Worm (Caenorhabditis elegans): Measurements from ENCODE around the gene F23F1.2.

Gene F23F1.2

ce11 chrII:33904-34303 is at the start of gene F23F1.2:
Gene F23F1.2 (plus strand): TSS chrII:34204.
- TF ChIP-seq hmg-4 (GFP tag; optimal IDR thresholded peaks at IDR 0.05) (no peak), aly-1 (tag; optimal IDR thresholded peaks at IDR 0.05) (no peak), scrt-1 (GFP tag; IDR thresholded peaks at IDR 0.05) (no peak), tbx-11 (GFP tag; IDR thresholded peaks at IDR 0.05) (no peak), tbx-37 (GFP tag; conservative IDR thresholded peaks at IDR 0.05) (no peak), tra-4 (tag; optimal IDR thresholded peaks at IDR 0.05) (no peak), ama-1 (optimal IDR thresholded peaks at IDR 0.05) (no peak), ceh-36 (tag; optimal IDR thresholded peaks at IDR 0.05) (no peak), pes-1 (GFP tag; IDR thresholded peaks at IDR 0.05) (no peak), ceh-13 (GFP tag; optimal IDR thresholded peaks at IDR 0.05) (no peak), B0310.2 (tag; optimal IDR thresholded peaks at IDR 0.05) (no peak), F13C5.2 (tag; optimal IDR thresholded peaks at IDR 0.05) (no peak), hmbx-1 (tag; optimal IDR thresholded peaks at IDR 0.05) (no peak), flt-1 (GFP tag; IDR thresholded peaks at IDR 0.05) (no peak), ets-7 (tag; optimal IDR thresholded peaks at IDR 0.05) (no peak), hnd-1 (tag; optimal IDR thresholded peaks at IDR 0.05) (no peak), sea-1 (GFP tag; conservative IDR thresholded peaks at IDR 0.05) (no peak)

ce11 chrII:586-985 is 33.4 kb upstream of the F23F1.2 start:
- TF ChIP-seq ceh-13 (GFP tag; optimal IDR thresholded peaks at IDR 0.05), result peak; percentile 19
- no peak for TF ChIP-seq ets-7 (tag; optimal IDR thresholded peaks at IDR 0.05)

ce11 chrII:1334-1898 is 32.6 kb upstream of the F23F1.2 start, which contains the start of gene 2L52.1:
Gene 2L52.1 (plus strand): TSS chrII:1848.
- no peak for TF ChIP-seq hmg-4 (GFP tag; optimal IDR thresholded peaks at IDR 0.05)
- TF ChIP-seq hnd-1 (tag; optimal IDR thresholded peaks at IDR 0.05), result no peak
- TF ChIP-seq B0310.2 (tag; optimal IDR thresholded peaks at IDR 0.05), result no peak
- TF ChIP-seq ceh-36 (tag; optimal IDR thresholded peaks at IDR 0.05), result no peak
- no peak for TF ChIP-seq tra-4 (tag; optimal IDR thresholded peaks at IDR 0.05)
- TF ChIP-seq ama-1 (optimal IDR thresholded peaks at IDR 0.05), result no peak
- TF ChIP-seq hmbx-1 (tag; optimal IDR thresholded peaks at IDR 0.05), result no peak
- TF ChIP-seq sea-1 (GFP tag; conservative IDR thresholded peaks at IDR 0.05), result no peak
- no peak for TF ChIP-seq flt-1 (GFP tag; IDR thresholded peaks at IDR 0.05)
- TF ChIP-seq aly-1 (tag; optimal IDR thresholded peaks at IDR 0.05), result no peak

ce11 chrII:4793-5192 is 29.2 kb upstream of the F23F1.2 start:
- no peak for TF ChIP-seq hmg-4 (GFP tag; optimal IDR thresholded peaks at IDR 0.05)
- TF ChIP-seq hmbx-1 (tag; optimal IDR thresholded peaks at IDR 0.05), result no peak
- TF ChIP-seq tbx-37 (GFP tag; conservative IDR thresholded peaks at IDR 0.05), result no peak
- no peak for TF ChIP-seq flt-1 (GFP tag; IDR thresholded peaks at IDR 0.05)
- TF ChIP-seq sea-1 (GFP tag; conservative IDR thresholded peaks at IDR 0.05), result no peak
- no peak for TF ChIP-seq tra-4 (tag; optimal IDR thresholded peaks at IDR 0.05)
- TF ChIP-seq aly-1 (tag; optimal IDR thresholded peaks at IDR 0.05), result no peak

- TF ChIP-seq ets-7 (tag; optimal IDR thresholded peaks at IDR 0.05) (no peak), scrt-1 (GFP tag; IDR thresholded peaks at IDR 0.05) (no peak), ama-1 (optimal IDR thresholded peaks at IDR 0.05) (no peak), hnd-1 (tag; optimal IDR thresholded peaks at IDR 0.05) (no peak), tbx-11 (GFP tag; IDR thresholded peaks at IDR 0.05) (no peak), aly-1 (tag; optimal IDR thresholded peaks at IDR 0.05) (no peak), flt-1 (GFP tag; IDR thresholded peaks at IDR 0.05) (no peak), pes-1 (GFP tag; IDR thresholded peaks at IDR 0.05) (no peak), tra-4 (tag; optimal IDR thresholded peaks at IDR 0.05) (no peak), hmbx-1 (tag; optimal IDR thresholded peaks at IDR 0.05) (no peak), ceh-36 (tag; optimal IDR thresholded peaks at IDR 0.05) (no peak), B0310.2 (tag; optimal IDR thresholded peaks at IDR 0.05) (no peak), F13C5.2 (tag; optimal IDR thresholded peaks at IDR 0.05) (no peak), ceh-13 (GFP tag; optimal IDR thresholded peaks at IDR 0.05) (no peak), tbx-37 (GFP tag; conservative IDR thresholded peaks at IDR 0.05) (no peak)
Observed at ce11 chrII:6349-6748, 27.7 kb upstream of the F23F1.2 start, which contains the start of gene osta-1. Gene osta-1 (plus strand): TSS chrII:6657.

ce11 chrII:8212-8611 is 25.8 kb upstream of the F23F1.2 start:
- TF ChIP-seq ceh-36 (tag; optimal IDR thresholded peaks at IDR 0.05) (no peak), tbx-11 (GFP tag; IDR thresholded peaks at IDR 0.05) (no peak), sea-1 (GFP tag; conservative IDR thresholded peaks at IDR 0.05) (no peak), flt-1 (GFP tag; IDR thresholded peaks at IDR 0.05) (no peak), hmg-4 (GFP tag; optimal IDR thresholded peaks at IDR 0.05) (no peak), B0310.2 (tag; optimal IDR thresholded peaks at IDR 0.05) (no peak), scrt-1 (GFP tag; IDR thresholded peaks at IDR 0.05) (no peak), tbx-37 (GFP tag; conservative IDR thresholded peaks at IDR 0.05) (no peak)

ce11 chrII:11783-12182 is 22.2 kb upstream of the F23F1.2 start, which contains the start of gene best-4:
Gene best-4 (minus strand): TSS chrII:11883.
- TF ChIP-seq sea-1 (GFP tag; conservative IDR thresholded peaks at IDR 0.05), result no peak
- TF ChIP-seq ets-7 (tag; optimal IDR thresholded peaks at IDR 0.05), result no peak
- TF ChIP-seq ceh-36 (tag; optimal IDR thresholded peaks at IDR 0.05), result no peak
- no peak for TF ChIP-seq pes-1 (GFP tag; IDR thresholded peaks at IDR 0.05)
- TF ChIP-seq tbx-11 (GFP tag; IDR thresholded peaks at IDR 0.05), result no peak
- TF ChIP-seq ceh-13 (GFP tag; optimal IDR thresholded peaks at IDR 0.05), result no peak

- TF ChIP-seq hnd-1 (tag; optimal IDR thresholded peaks at IDR 0.05) (no peak), tbx-37 (GFP tag; conservative IDR thresholded peaks at IDR 0.05) (no peak), sea-1 (GFP tag; conservative IDR thresholded peaks at IDR 0.05) (no peak), hmbx-1 (tag; optimal IDR thresholded peaks at IDR 0.05) (no peak), hmg-4 (GFP tag; optimal IDR thresholded peaks at IDR 0.05) (no peak), tbx-11 (GFP tag; IDR thresholded peaks at IDR 0.05) (no peak), ama-1 (optimal IDR thresholded peaks at IDR 0.05) (no peak), pes-1 (GFP tag; IDR thresholded peaks at IDR 0.05) (no peak)
Observed at ce11 chrII:12685-13084, 21.3 kb upstream of the F23F1.2 start, which contains the start of gene best-3. Gene best-3 (plus strand): TSS chrII:12985.

Measured in whole organism, early embryonic.